Worm (Caenorhabditis elegans) whole organism, early embryonic: ENCODE results near the gene dhs-21.

ENCODE experiments used
- B0310.2 ChIP-seq: sonication (generic microtip); optimal IDR thresholded peaks from 2 replicates; lab custom pipeline; 2016; ENCODE audit warnings: mild to moderate bottlenecking, missing genetic modification characterization, missing compliant biosample characterization
- F13C5.2 ChIP-seq: sonication (generic microtip); optimal IDR thresholded peaks from 2 replicates; lab custom pipeline; 2017; ENCODE audit warnings: mild to moderate bottlenecking, missing genetic modification characterization, inconsistent platforms, missing compliant biosample characterization
- aly-1 ChIP-seq: sonication (generic microtip); optimal IDR thresholded peaks from 2 replicates; lab custom pipeline; 2016; ENCODE audit warnings: missing genetic modification characterization, missing compliant biosample characterization
- ama-1 ChIP-seq: fragments of 150-350 bp; optimal IDR thresholded peaks from 2 replicates; lab custom pipeline; 2014
- ceh-13 ChIP-seq: fragments of 200-800 bp; sonication (Bioruptor generic); optimal IDR thresholded peaks from 2 replicates; lab custom pipeline; 2018; ENCODE audit warnings: mild to moderate bottlenecking, missing genetic modification characterization, missing compliant biosample characterization
- ceh-36 ChIP-seq: sonication (generic microtip); optimal IDR thresholded peaks from 2 replicates; lab custom pipeline; 2016; ENCODE audit warnings: missing genetic modification characterization, inconsistent platforms, missing compliant biosample characterization
- ets-7 ChIP-seq: sonication (generic microtip); optimal IDR thresholded peaks from 2 replicates; lab custom pipeline; 2016; ENCODE audit warnings: missing genotype, missing genetic modification characterization, missing compliant biosample characterization
- flt-1 ChIP-seq: fragments of 200-800 bp; sonication (Bioruptor generic); IDR thresholded peaks from 2 replicates; pipeline ENCODE4 v1.3.6; 2022; ENCODE audit warnings: missing genetic modification characterization, missing compliant biosample characterization
- hmbx-1 ChIP-seq: sonication (generic microtip); optimal IDR thresholded peaks from 2 replicates; lab custom pipeline; 2016; ENCODE audit warnings: mild to moderate bottlenecking, missing genetic modification characterization, missing compliant biosample characterization
- hmg-4 ChIP-seq: fragments of 200-800 bp; sonication (Bioruptor generic); optimal IDR thresholded peaks from 2 replicates; lab custom pipeline; 2018; ENCODE audit warnings: mild to moderate bottlenecking, missing genetic modification characterization, missing compliant biosample characterization
- hnd-1 ChIP-seq: sonication (generic microtip); optimal IDR thresholded peaks from 2 replicates; lab custom pipeline; 2016; ENCODE audit warnings: missing genetic modification characterization, missing compliant biosample characterization
- pes-1 ChIP-seq: fragments of 200-800 bp; sonication (Bioruptor generic); IDR thresholded peaks from 2 replicates; pipeline ENCODE4 v1.3.6; 2022; ENCODE audit warnings: missing genetic modification reagents, missing genetic modification characterization, missing compliant biosample characterization
- scrt-1 ChIP-seq: fragments of 200-800 bp; sonication (Bioruptor generic); IDR thresholded peaks from 2 replicates; pipeline ENCODE4 v1.3.6; 2022; ENCODE audit warnings: missing genetic modification characterization, missing compliant biosample characterization
- sea-1 ChIP-seq: fragments of 200-800 bp; sonication (Bioruptor generic); conservative IDR thresholded peaks from 2 replicates; pipeline ENCODE4 v1.3.6; 2022; ENCODE audit warnings: missing genetic modification characterization, missing compliant biosample characterization
- tbx-11 ChIP-seq: fragments of 200-800 bp; sonication (Bioruptor generic); IDR thresholded peaks from 2 replicates; pipeline ENCODE4 v1.3.6; 2022; ENCODE audit warnings: missing genetic modification characterization, missing compliant biosample characterization
- tbx-37 ChIP-seq: fragments of 200-800 bp; sonication (Bioruptor generic); conservative IDR thresholded peaks from 2 replicates; pipeline ENCODE4 v1.3.6; 2022; ENCODE audit warnings: missing genetic modification reagents, missing genetic modification characterization, missing compliant biosample characterization
- tra-4 ChIP-seq: sonication (generic microtip); optimal IDR thresholded peaks from 2 replicates; lab custom pipeline; 2017; ENCODE audit warnings: missing genetic modification characterization, missing compliant biosample characterization

The dhs-21 gene

ce11 chrV:12725893-12726292 lies 7.6 kb downstream of the dhs-21 start, which contains the start of gene R11D1.12:
TSS of gene R11D1.12 (minus strand) at chrV:12725993.
- TF ChIP-seq ceh-36 (tag; lab: Kevin White, UChicago) (no peak), hnd-1 (tag; lab: Kevin White, UChicago) (no peak), flt-1 (GFP tag; lab: Robert Waterston, UW) (no peak), B0310.2 (tag; lab: Kevin White, UChicago) (no peak), tbx-11 (GFP tag; lab: Robert Waterston, UW) (no peak), F13C5.2 (tag; lab: Kevin White, UChicago) (no peak), tra-4 (tag; lab: Kevin White, UChicago) (no peak), tbx-37 (GFP tag; lab: Robert Waterston, UW) (no peak), hmg-4 (GFP tag; lab: Kevin White, UChicago) (no peak), ceh-13 (GFP tag; lab: Kevin White, UChicago) (no peak)

ce11 chrV:12719713-12720112 lies 13.7 kb downstream of the dhs-21 start, which contains the start of gene R11D1.7:
TSS of gene R11D1.7 (plus strand) at chrV:12720013.
- TF ChIP-seq F13C5.2 (tag; lab: Kevin White, UChicago) (no peak), B0310.2 (tag; lab: Kevin White, UChicago) (no peak), ama-1 (lab: Kevin White, UChicago) (no peak), tra-4 (tag; lab: Kevin White, UChicago) (no peak), tbx-11 (GFP tag; lab: Robert Waterston, UW) (no peak), hmg-4 (GFP tag; lab: Kevin White, UChicago) (no peak), aly-1 (no peak), ceh-36 (tag; lab: Kevin White, UChicago) (no peak), flt-1 (GFP tag; lab: Robert Waterston, UW) (no peak), hmbx-1 (tag; lab: Kevin White, UChicago) (no peak), tbx-37 (GFP tag; lab: Robert Waterston, UW) (no peak), ceh-13 (GFP tag; lab: Kevin White, UChicago) (no peak), ets-7 (tag; lab: Kevin White, UChicago) (no peak), hnd-1 (tag; lab: Kevin White, UChicago) (no peak), sea-1 (GFP tag; lab: Robert Waterston, UW) (no peak), scrt-1 (no peak), pes-1 (GFP tag; lab: Robert Waterston, UW) (no peak)

- no peak for TF ChIP-seq sea-1 (GFP tag; lab: Robert Waterston, UW)
- TF ChIP-seq ets-7 (tag; lab: Kevin White, UChicago), result no peak
- no peak for TF ChIP-seq F13C5.2 (tag; lab: Kevin White, UChicago)
- TF ChIP-seq hmg-4 (GFP tag; lab: Kevin White, UChicago), result no peak
- no peak for TF ChIP-seq hnd-1 (tag; lab: Kevin White, UChicago)
Measured at ce11 chrV:12718622-12719021, 14.8 kb downstream of the dhs-21 start, which contains the start of gene str-181. TSS of gene str-181 (minus strand) at chrV:12718722.

DNA sequence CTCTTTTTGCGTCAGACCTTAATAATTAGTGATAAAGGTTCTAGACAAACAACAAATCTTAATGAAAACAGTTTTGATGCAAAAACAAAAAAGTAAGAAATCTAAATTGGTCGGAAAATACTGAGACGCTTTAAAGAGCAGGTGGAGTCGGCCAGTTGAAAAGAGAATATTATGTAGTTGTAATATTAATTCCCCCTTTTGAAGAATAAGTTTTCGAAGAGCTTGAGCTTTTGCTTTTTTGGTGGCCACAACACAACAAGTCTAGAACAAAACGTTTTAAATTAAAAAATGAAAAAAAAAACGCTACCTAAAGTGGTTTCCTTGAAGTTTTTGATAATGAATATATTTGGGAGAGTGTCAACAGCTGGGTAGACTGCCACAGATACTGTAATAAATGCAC lies 17.0 kb downstream of the dhs-21 start, which contains the start of gene str-178:
Gene str-178, minus strand, starts transcription at position 101 of the 400 bp plus-strand sequence.
- TF ChIP-seq tra-4 (tag; lab: Kevin White, UChicago) (no peak), hnd-1 (tag; lab: Kevin White, UChicago) (no peak), pes-1 (GFP tag; lab: Robert Waterston, UW) (no peak), tbx-11 (GFP tag; lab: Robert Waterston, UW) (no peak), ceh-13 (GFP tag; lab: Kevin White, UChicago) (no peak), ama-1 (lab: Kevin White, UChicago) (no peak), hmbx-1 (tag; lab: Kevin White, UChicago) (no peak), ceh-36 (tag; lab: Kevin White, UChicago) (no peak), sea-1 (GFP tag; lab: Robert Waterston, UW) (no peak), ets-7 (tag; lab: Kevin White, UChicago) (no peak), scrt-1 (no peak)

ce11 chrV:12714120-12714519 lies 19.3 kb downstream of the dhs-21 start, which contains the start of gene R11D1.4:
TSS of gene R11D1.4 (minus strand) at chrV:12714220.
- TF ChIP-seq scrt-1 (no peak), hmg-4 (GFP tag; lab: Kevin White, UChicago) (no peak), aly-1 (no peak), sea-1 (GFP tag; lab: Robert Waterston, UW) (no peak), flt-1 (GFP tag; lab: Robert Waterston, UW) (no peak), hmbx-1 (tag; lab: Kevin White, UChicago) (no peak), tra-4 (tag; lab: Kevin White, UChicago) (no peak), B0310.2 (tag; lab: Kevin White, UChicago) (no peak), pes-1 (GFP tag; lab: Robert Waterston, UW) (no peak), hnd-1 (tag; lab: Kevin White, UChicago) (no peak)

- TF ChIP-seq F13C5.2 (tag; lab: Kevin White, UChicago), result no peak
- TF ChIP-seq ets-7 (tag; lab: Kevin White, UChicago), result no peak
- TF ChIP-seq pes-1 (GFP tag; lab: Robert Waterston, UW), result no peak
- TF ChIP-seq tra-4 (tag; lab: Kevin White, UChicago), result no peak
- TF ChIP-seq ceh-13 (GFP tag; lab: Kevin White, UChicago), result no peak
Measured at ce11 chrV:12711999-12712398, 21.4 kb downstream of the dhs-21 start, which contains the start of gene R11D1.3. TSS of gene R11D1.3 (minus strand) at chrV:12712099.

- no peak for TF ChIP-seq F13C5.2 (tag; lab: Kevin White, UChicago)
- TF ChIP-seq ets-7 (tag; lab: Kevin White, UChicago), result no peak
- TF ChIP-seq tbx-11 (GFP tag; lab: Robert Waterston, UW), result no peak
- TF ChIP-seq hnd-1 (tag; lab: Kevin White, UChicago), result no peak
- no peak for TF ChIP-seq ceh-13 (GFP tag; lab: Kevin White, UChicago)
- no peak for TF ChIP-seq tra-4 (tag; lab: Kevin White, UChicago)
- TF ChIP-seq flt-1 (GFP tag; lab: Robert Waterston, UW), result no peak
- no peak for TF ChIP-seq tbx-37 (GFP tag; lab: Robert Waterston, UW)
- TF ChIP-seq ceh-36 (tag; lab: Kevin White, UChicago), result no peak
- no peak for TF ChIP-seq sea-1 (GFP tag; lab: Robert Waterston, UW)
- no peak for TF ChIP-seq scrt-1
- no peak for TF ChIP-seq pes-1 (GFP tag; lab: Robert Waterston, UW)
- no peak for TF ChIP-seq ama-1 (lab: Kevin White, UChicago)
- no peak for TF ChIP-seq hmg-4 (GFP tag; lab: Kevin White, UChicago)
- TF ChIP-seq B0310.2 (tag; lab: Kevin White, UChicago), result no peak
- TF ChIP-seq aly-1, result no peak
- TF ChIP-seq hmbx-1 (tag; lab: Kevin White, UChicago), result no peak
Measured at ce11 chrV:12708305-12708704, 25.1 kb downstream of the dhs-21 start, which contains the start of gene R11D1.2. TSS of gene R11D1.2 (plus strand) at chrV:12708605.
